Worm (Caenorhabditis elegans) whole organism, mixed stage, embryonic: ENCODE results near the gene Y5F2A.4.

ENCODE experiments used
- lsy-2 ChIP-seq: fragments of 150-350 bp; optimal IDR thresholded peaks from 2 replicates; lab custom pipeline; 2014; ENCODE audit warnings: missing biosample characterization, missing genetic modification characterization
- nhr-28 ChIP-seq: fragments of 150-350 bp; optimal IDR thresholded peaks from 2 replicates; lab custom pipeline; 2014; ENCODE audit warnings: missing biosample characterization, missing genetic modification characterization
- nhr-76 ChIP-seq: sonication (generic microtip); optimal IDR thresholded peaks from 2 replicates; lab custom pipeline; 2017; ENCODE audit warnings: missing biosample characterization, missing genetic modification characterization
- pha-4 ChIP-seq: fragments of 150-350 bp; optimal IDR thresholded peaks from 2 replicates; lab custom pipeline; 2018; ENCODE audit warnings: missing biosample characterization, missing genetic modification reagents, missing genetic modification characterization

ce11 chrIV:11126004-11126027, 47.4 kb upstream of the Y5F2A.4 start, which contains the start of gene swsn-4:
- no peak for TF ChIP-seq lsy-2
- no peak for TF ChIP-seq nhr-76
- no peak for TF ChIP-seq pha-4 (tag; lab: Kevin White, UChicago)
- no peak for TF ChIP-seq nhr-28 (tag; lab: Kevin White, UChicago)
